Worm (Caenorhabditis elegans) whole organism, L4 larva: Measurements from ENCODE around the gene D1054.19.

Source experiments
- ceh-82 ChIP-seq: sonication (generic microtip); optimal IDR thresholded peaks from 2 replicates; lab custom pipeline; 2017; ENCODE audit warnings: missing biosample characterization, missing genetic modification characterization
- dpl-1 ChIP-seq: fragments of 150-350 bp; optimal IDR thresholded peaks from 2 replicates; lab custom pipeline; 2014; ENCODE audit warnings: missing biosample characterization, missing genetic modification reagents, missing genetic modification characterization
- hlh-11 ChIP-seq: fragments of 200-800 bp; sonication (Bioruptor generic); optimal IDR thresholded peaks from 2 replicates; lab custom pipeline; 2018; ENCODE audit warnings: mild to moderate bottlenecking, missing genetic modification characterization, missing compliant biosample characterization
- nhr-10 ChIP-seq: fragments of 150-350 bp; optimal IDR thresholded peaks from 2 replicates; lab custom pipeline; 2014; ENCODE audit warnings: missing biosample characterization, missing genetic modification characterization
- nhr-237 ChIP-seq: sonication (generic microtip); optimal IDR thresholded peaks from 2 replicates; lab custom pipeline; 2017; ENCODE audit warnings: missing biosample characterization, missing genetic modification characterization
- unc-39 ChIP-seq: sonication (generic microtip); optimal IDR thresholded peaks from 2 replicates; lab custom pipeline; 2017; ENCODE audit warnings: missing biosample characterization, missing genetic modification characterization
- unc-62 ChIP-seq, 3 experiments: fragments of 150-350 bp in 1 of 3; sonication (generic microtip); optimal IDR thresholded peaks in 2 of 3; peaks in 1 of 3; 1 replicate in 1 of 3; 2 replicates in 2 of 3; lab custom pipeline; 2014 to 2017; ENCODE audit warnings: missing biosample characterization in 3 of 3, missing genetic modification characterization in 3 of 3, missing genetic modification reagents in 3 of 3, missing genotype in 1 of 3
- ztf-11 ChIP-seq: fragments of 150-350 bp; optimal IDR thresholded peaks from 2 replicates; lab custom pipeline; 2014; ENCODE audit warnings: missing biosample characterization, missing genetic modification characterization

DNA sequence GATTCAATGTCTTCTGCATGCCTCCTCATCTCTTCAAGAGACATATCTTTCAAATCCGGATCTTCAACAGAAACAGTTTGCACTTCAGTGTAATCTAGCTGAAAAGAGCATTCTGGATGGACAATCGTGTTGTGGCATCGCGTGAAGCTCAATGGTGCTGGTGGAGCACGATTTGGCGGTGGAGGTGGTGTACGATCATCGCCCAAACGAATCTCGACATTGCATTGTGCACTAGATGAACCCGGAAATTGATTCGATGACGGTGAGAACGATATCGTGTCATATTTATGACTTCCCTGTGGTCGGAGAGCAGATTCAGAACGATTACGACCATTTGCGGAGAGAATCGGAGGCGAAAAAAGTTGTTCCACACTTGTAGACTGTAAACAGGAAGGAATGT, 22.4 kb upstream of the D1054.19 start:
- TF ChIP-seq ceh-82 (tag; lab: Kevin White, UChicago) (no peak), hlh-11 (tag; lab: Kevin White, UChicago) (no peak), unc-39 (no peak), unc-62 (GFP tag; optimal IDR thresholded peaks at IDR 0.05 in 1 of 2; lab: Kevin White, UChicago) (peak in 1 of 2 experiments; percentile 99), unc-62 (tag; optimal IDR thresholded peaks at IDR 0.05; lab: Kevin White, UChicago) (no peak), nhr-237 (tag; lab: Kevin White, UChicago) (no peak), dpl-1 (GFP tag; lab: Kevin White, UChicago) (no peak), ztf-11 (tag; lab: Kevin White, UChicago) (no peak), nhr-10 (no peak)
